Fruit fly (Drosophila melanogaster) whole organism, embryonic: Measurements from ENCODE around the gene CG1494.
A peak's percentile ranks its signal among the peaks of the same experiment; 100 is the strongest.

Experiments used
- B-H2 ChIP-seq: fragments of 200-800 bp; sonication (Bioruptor generic); optimal IDR thresholded peaks from 2 replicates; lab custom pipeline; 2018; ENCODE audit warnings: missing biosample characterization, mild to moderate bottlenecking, missing genetic modification characterization
- BEAF-32 ChIP-seq: fragments of 200-800 bp; sonication (Bioruptor generic); optimal IDR thresholded peaks from 3 replicates; lab custom pipeline; 2017; ENCODE audit warnings: missing biosample characterization, missing genetic modification characterization, mild to moderate bottlenecking, moderate library complexity, missing genetic modification reagents
- CG10321 ChIP-seq: fragments of 200-800 bp; sonication (Bioruptor generic); IDR thresholded peaks from 2 replicates; pipeline ENCODE4 v1.3.6; 2022; ENCODE audit warnings: missing biosample characterization, missing genetic modification characterization
- CG11695 ChIP-seq: fragments of 200-800 bp; sonication (Bioruptor generic); IDR thresholded peaks from 3 replicates; pipeline ENCODE4 v1.3.6; 2022; ENCODE audit warnings: missing biosample characterization, missing genetic modification characterization
- CG12744 ChIP-seq: fragments of 200-800 bp; sonication (Bioruptor generic); optimal IDR thresholded peaks from 2 replicates; lab custom pipeline; 2016; ENCODE audit warnings: missing biosample characterization, missing genetic modification characterization
- CG14965 ChIP-seq: fragments of 200-800 bp; sonication (Bioruptor generic); optimal IDR thresholded peaks from 2 replicates; lab custom pipeline; 2016; ENCODE audit warnings: missing biosample characterization, missing genetic modification characterization, borderline replicate concordance
- CG15696 ChIP-seq: fragments of 200-800 bp; sonication (Bioruptor generic); optimal IDR thresholded peaks from 2 replicates; lab custom pipeline; 2019; ENCODE audit warnings: missing biosample characterization, mild to moderate bottlenecking, missing genetic modification characterization, moderate library complexity
- CG1603 ChIP-seq: fragments of 200-800 bp; sonication (Bioruptor generic); optimal IDR thresholded peaks from 2 replicates; lab custom pipeline; 2019; ENCODE audit warnings: missing biosample characterization, mild to moderate bottlenecking, missing genetic modification characterization, moderate library complexity
- CG17912 ChIP-seq: fragments of 200-800 bp; sonication (Bioruptor generic); optimal IDR thresholded peaks from 2 replicates; lab custom pipeline; 2018; ENCODE audit warnings: missing biosample characterization, mild to moderate bottlenecking, missing genetic modification characterization
- CG1792 ChIP-seq: fragments of 200-800 bp; sonication (Bioruptor generic); optimal IDR thresholded peaks from 2 replicates; lab custom pipeline; 2016; ENCODE audit warnings: missing biosample characterization, missing genetic modification characterization
- CG2116 ChIP-seq: fragments of 200-800 bp; sonication (Bioruptor generic); optimal IDR thresholded peaks from 3 replicates; lab custom pipeline; 2018; ENCODE audit warnings: missing biosample characterization, mild to moderate bottlenecking, missing genetic modification characterization
- CG2875 ChIP-seq: fragments of 200-800 bp; sonication (Bioruptor generic); optimal IDR thresholded peaks from 2 replicates; lab custom pipeline; 2017; ENCODE audit warnings: missing biosample characterization, mild to moderate bottlenecking, missing genetic modification characterization, missing genetic modification reagents
- CG3065 ChIP-seq: fragments of 200-800 bp; sonication (Bioruptor generic); optimal IDR thresholded peaks from 2 replicates; lab custom pipeline; 2016; ENCODE audit warnings: missing biosample characterization, missing genetic modification characterization
- CG3407 ChIP-seq: fragments of 200-800 bp; sonication (Bioruptor generic); optimal IDR thresholded peaks from 2 replicates; lab custom pipeline; 2018; ENCODE audit warnings: missing biosample characterization, mild to moderate bottlenecking, missing genetic modification characterization
- CG5953 ChIP-seq: fragments of 200-800 bp; sonication (Bioruptor generic); IDR thresholded peaks from 2 replicates; pipeline ENCODE4 v1.3.6; 2022; ENCODE audit warnings: missing biosample characterization, missing genetic modification characterization
- CG6683 ChIP-seq: fragments of 200-800 bp; sonication (Bioruptor generic); optimal IDR thresholded peaks from 2 replicates; lab custom pipeline; 2017; ENCODE audit warnings: missing biosample characterization, mild to moderate bottlenecking, missing genetic modification characterization, missing genetic modification reagents
- CG6854 ChIP-seq: fragments of 200-800 bp; sonication (Bioruptor generic); optimal IDR thresholded peaks from 3 replicates; lab custom pipeline; 2017; ENCODE audit warnings: missing biosample characterization, mild to moderate bottlenecking, missing genetic modification characterization
- CG7372 ChIP-seq: fragments of 200-800 bp; sonication (Bioruptor generic); IDR thresholded peaks from 2 replicates; pipeline ENCODE4 v1.3.6; 2022; ENCODE audit warnings: missing biosample characterization, missing genetic modification characterization
- CG7556 ChIP-seq: fragments of 200-800 bp; sonication (Bioruptor generic); optimal IDR thresholded peaks from 2 replicates; lab custom pipeline; 2017; ENCODE audit warnings: missing biosample characterization, mild to moderate bottlenecking, missing genetic modification characterization
- CG7987 ChIP-seq: fragments of 200-800 bp; sonication (Bioruptor generic); optimal IDR thresholded peaks from 2 replicates; lab custom pipeline; 2018; ENCODE audit warnings: missing biosample characterization, mild to moderate bottlenecking, missing genetic modification characterization, moderate library complexity
- CG8290 ChIP-seq, 3 experiments: fragments of 200-800 bp; sonication (Bioruptor generic); optimal IDR thresholded peaks; 2 replicates each; lab custom pipeline; 2016 to 2019; ENCODE audit warnings: missing biosample characterization in 3 of 3, missing genetic modification characterization in 3 of 3, mild to moderate bottlenecking in 2 of 3, moderate library complexity in 1 of 3
- Dad ChIP-seq: fragments of 200-800 bp; sonication (Bioruptor generic); optimal IDR thresholded peaks from 3 replicates; lab custom pipeline; 2016; ENCODE audit warnings: missing biosample characterization, missing genetic modification characterization
- H15 ChIP-seq: fragments of 200-800 bp; sonication (Bioruptor generic); IDR thresholded peaks from 3 replicates; pipeline ENCODE4 v1.3.6; 2022; ENCODE audit warnings: missing biosample characterization, missing genetic modification characterization
- H2.0 ChIP-seq: fragments of 200-800 bp; sonication (Bioruptor generic); IDR thresholded peaks from 2 replicates; pipeline ENCODE4 v1.3.6; 2022; ENCODE audit warnings: missing biosample characterization, missing genetic modification characterization
- HLHmδ ChIP-seq: fragments of 200-800 bp; sonication (Bioruptor generic); optimal IDR thresholded peaks from 2 replicates; lab custom pipeline; 2018; ENCODE audit warnings: missing biosample characterization, mild to moderate bottlenecking, missing genetic modification characterization, moderate library complexity
- Hey ChIP-seq: fragments of 200-800 bp; sonication (Bioruptor generic); optimal IDR thresholded peaks from 3 replicates; lab custom pipeline; 2018; ENCODE audit warnings: missing biosample characterization, mild to moderate bottlenecking, missing genetic modification characterization
- NK7.1 ChIP-seq: fragments of 200-800 bp; sonication (Bioruptor generic); optimal IDR thresholded peaks from 3 replicates; lab custom pipeline; 2016; ENCODE audit warnings: missing biosample characterization, missing genetic modification characterization
- Neu2 ChIP-seq: fragments of 200-800 bp; sonication (Bioruptor generic); optimal IDR thresholded peaks from 3 replicates; lab custom pipeline; 2016; ENCODE audit warnings: missing biosample characterization, missing genetic modification characterization, borderline replicate concordance
- Side ChIP-seq: fragments of 200-800 bp; sonication (Bioruptor generic); optimal IDR thresholded peaks from 2 replicates; lab custom pipeline; 2016; ENCODE audit warnings: missing biosample characterization, missing genetic modification characterization
- abd-A ChIP-seq: fragments of 200-800 bp; sonication (Bioruptor generic); optimal IDR thresholded peaks from 3 replicates; lab custom pipeline; 2019; ENCODE audit warnings: missing biosample characterization, mild to moderate bottlenecking, missing genetic modification characterization, moderate library complexity
- bigmax ChIP-seq: fragments of 200-800 bp; sonication (Bioruptor generic); optimal IDR thresholded peaks from 2 replicates; lab custom pipeline; 2018; ENCODE audit warnings: missing biosample characterization, mild to moderate bottlenecking, missing genetic modification characterization
- cato ChIP-seq: fragments of 200-800 bp; sonication (Bioruptor generic); optimal IDR thresholded peaks from 2 replicates; lab custom pipeline; 2016; ENCODE audit warnings: missing biosample characterization, missing genetic modification characterization, borderline replicate concordance
- caup ChIP-seq: fragments of 200-800 bp; sonication (Bioruptor generic); optimal IDR thresholded peaks from 3 replicates; lab custom pipeline; 2017; ENCODE audit warnings: missing biosample characterization, mild to moderate bottlenecking, missing genetic modification characterization, moderate library complexity; ENCODE audit not compliant: severe bottlenecking
- crol ChIP-seq: fragments of 200-800 bp; sonication (Bioruptor generic); IDR thresholded peaks from 2 replicates; pipeline ENCODE4 v1.3.6; 2022; ENCODE audit warnings: missing biosample characterization, missing genetic modification characterization
- da ChIP-seq: fragments of 200-800 bp; sonication (Bioruptor generic); optimal IDR thresholded peaks from 2 replicates; lab custom pipeline; 2016; ENCODE audit warnings: missing biosample characterization, missing genetic modification characterization
- dan ChIP-seq: fragments of 200-800 bp; sonication (Bioruptor generic); IDR thresholded peaks from 2 replicates; pipeline ENCODE4 v1.3.6; 2022; ENCODE audit warnings: missing biosample characterization, missing genetic modification characterization
- ewg ChIP-seq: fragments of 200-800 bp; sonication (Bioruptor generic); optimal IDR thresholded peaks from 3 replicates; lab custom pipeline; 2017; ENCODE audit warnings: mild to moderate bottlenecking, missing biosample characterization, missing genetic modification reagents, missing genetic modification characterization
- inv ChIP-seq: fragments of 200-800 bp; sonication (Bioruptor generic); IDR thresholded peaks from 2 replicates; pipeline ENCODE4 v1.3.6; 2022; ENCODE audit warnings: missing biosample characterization, missing genetic modification characterization; ENCODE audit not compliant: partially characterized antibody
- mam ChIP-seq: fragments of 200-800 bp; sonication (Bioruptor generic); optimal IDR thresholded peaks from 3 replicates; lab custom pipeline; 2016; ENCODE audit warnings: missing biosample characterization, missing genetic modification characterization
- odd ChIP-seq: fragments of 200-800 bp; sonication (Bioruptor generic); optimal IDR thresholded peaks from 2 replicates; lab custom pipeline; 2017; ENCODE audit warnings: missing biosample characterization, mild to moderate bottlenecking, missing genetic modification characterization
- pan ChIP-seq, 4 experiments: fragments of >200 bp in 3 of 4; fragments of 200-800 bp in 1 of 4; sonication (Bioruptor generic) in 1 of 4; optimal IDR thresholded peaks in 3 of 4; IDR thresholded peaks in 1 of 4; 2 replicates each; pipeline versions ENCODE4 v1.3.6 to Lab custom; 2017 to 2022; ENCODE audit warnings: missing biosample characterization in 2 of 4, missing genetic modification characterization in 2 of 4, mixed read lengths in 1 of 4
- pzg ChIP-seq: fragments of 200-800 bp; sonication (Bioruptor generic); optimal IDR thresholded peaks from 3 replicates; lab custom pipeline; 2018; ENCODE audit warnings: missing biosample characterization, mild to moderate bottlenecking, missing genetic modification characterization, moderate library complexity
- run ChIP-seq: fragments of 200-800 bp; sonication (Bioruptor generic); optimal IDR thresholded peaks from 3 replicates; lab custom pipeline; 2018; ENCODE audit warnings: missing biosample characterization, mild to moderate bottlenecking, missing genetic modification characterization
- sd ChIP-seq: fragments of 200-800 bp; sonication (Bioruptor generic); optimal IDR thresholded peaks from 3 replicates; lab custom pipeline; 2018; ENCODE audit warnings: missing biosample characterization, mild to moderate bottlenecking, missing genetic modification characterization, moderate library complexity
- sob ChIP-seq: fragments of 200-800 bp; sonication (Bioruptor generic); IDR thresholded peaks from 2 replicates; pipeline ENCODE4 v1.3.6; 2022; ENCODE audit warnings: missing biosample characterization, missing genetic modification characterization
- vnd ChIP-seq: fragments of 200-800 bp; sonication (Bioruptor generic); IDR thresholded peaks from 3 replicates; pipeline ENCODE4 v1.3.6; 2022; ENCODE audit warnings: missing biosample characterization, missing genetic modification characterization; ENCODE audit not compliant: partially characterized antibody
- zen ChIP-seq: fragments of 200-800 bp; sonication (Bioruptor generic); optimal IDR thresholded peaks from 3 replicates; lab custom pipeline; 2018; ENCODE audit warnings: missing biosample characterization, mild to moderate bottlenecking, missing genetic modification characterization, moderate library complexity
- zfh1 ChIP-seq: fragments of 200-800 bp; sonication (Bioruptor generic); IDR thresholded peaks from 3 replicates; pipeline ENCODE4 v1.3.6; 2022; ENCODE audit warnings: missing biosample characterization, missing genetic modification characterization

The CG1494 gene

DNA sequence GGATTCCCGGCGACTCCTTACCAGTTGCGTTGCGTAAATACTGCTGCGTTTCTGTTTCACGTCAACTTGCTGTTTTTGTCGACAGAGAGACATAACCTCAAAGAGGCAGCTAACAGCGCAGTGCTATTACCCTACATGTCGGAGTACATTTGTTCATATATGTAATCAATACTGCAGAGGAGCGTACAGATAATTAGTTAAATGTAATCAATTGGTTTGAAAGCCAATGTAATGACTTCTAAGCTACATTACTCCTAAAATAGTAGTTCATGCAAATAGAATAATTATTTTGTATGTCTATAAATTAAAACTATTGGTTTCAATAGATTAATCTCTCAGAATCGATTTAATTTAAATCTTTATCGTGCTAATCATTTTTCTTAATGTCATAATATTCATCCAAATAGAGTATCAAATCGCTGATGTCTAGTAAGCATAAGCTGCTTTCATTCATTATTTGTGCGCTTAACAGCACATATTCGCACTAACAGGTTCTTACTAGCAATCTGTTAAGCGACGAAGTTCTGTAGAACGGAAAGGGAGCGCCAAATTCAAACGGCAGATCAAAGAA lies 34.2 kb downstream of the CG1494 start, which contains the start of the genes SLIRP1 and anox (continued):
- TF ChIP-seq CG3065 (peak; percentile 73), CG8290 (GFP tag; optimal IDR thresholded peaks at IDR 0.05; lab: Kevin White, UChicago) (peak; percentile 34), CG8290 (tag; optimal IDR thresholded peaks at IDR 0.05; lab: Kevin White, UChicago) (peak; percentile 36 to 59), BEAF-32 (GFP tag; lab: Kevin White, UChicago) (peak; percentile 25), bigmax (GFP tag; lab: Kevin White, UChicago) (peak; percentile 98), CG3407 (peak; percentile 73), CG17912 (GFP tag; lab: Kevin White, UChicago) (no peak), H15 (GFP tag; lab: Robert Waterston, UW) (peak; percentile 72), CG11695 (peak; percentile 89), CG2116 (GFP tag; lab: Kevin White, UChicago) (peak; percentile 52), ewg (GFP tag; lab: Kevin White, UChicago) (peak; percentile 75), CG7372 (GFP tag; lab: Robert Waterston, UW) (peak; percentile 80), CG5953 (peak; percentile 61; the same call in 1 of the 2 replicates), caup (GFP tag; lab: Kevin White, UChicago) (peak; percentile 85), CG6683 (peak; percentile 72), inv (GFP tag; lab: Robert Waterston, UW) (no peak), vnd (GFP tag; lab: Robert Waterston, UW) (no peak), crol (GFP tag; lab: Robert Waterston, UW) (no peak), B-H2 (GFP tag; lab: Kevin White, UChicago) (peak; percentile 61), CG15696 (tag; lab: Kevin White, UChicago) (peak; percentile 68), CG12744 (GFP tag; lab: Kevin White, UChicago) (peak; percentile 67), dan (GFP tag; lab: Robert Waterston, UW) (no peak), abd-A (tag; lab: Kevin White, UChicago) (no peak), odd (GFP tag; lab: Kevin White, UChicago) (peak; percentile 83), Hey (no peak), CG1792 (GFP tag; lab: Kevin White, UChicago) (peak; percentile 18), zfh1 (GFP tag; lab: Robert Waterston, UW) (peak; percentile 62), H2.0 (GFP tag; lab: Robert Waterston, UW) (peak; percentile 58; the same call in 1 of the 2 replicates), pzg (peak; percentile 41), zen (tag; lab: Kevin White, UChicago) (peak; percentile 80), sd (tag; lab: Kevin White, UChicago) (no peak), Dad (GFP tag; lab: Kevin White, UChicago) (peak; percentile 55), CG2875 (GFP tag; lab: Kevin White, UChicago) (peak; percentile 63), CG7987 (peak; percentile 66), pan (optimal IDR thresholded peaks at IDR 0.05; lab: Kevin White, UChicago) (no peak), pan (GFP tag; optimal IDR thresholded peaks at IDR 0.05 in 1 of 2, IDR thresholded peaks at IDR 0.05 in 1 of 2) (peak in 1 of 2 experiments; percentile 78), CG7556 (GFP tag; lab: Kevin White, UChicago) (peak; percentile 92), run (tag; lab: Kevin White, UChicago) (peak; percentile 83), da (GFP tag; lab: Kevin White, UChicago) (no peak), CG6854 (peak; percentile 77), CG1603 (tag; lab: Kevin White, UChicago) (peak; percentile 66), CG14965 (GFP tag; lab: Kevin White, UChicago) (no peak), mam (peak; percentile 80), cato (GFP tag; lab: Kevin White, UChicago) (peak; percentile 80), Neu2 (no peak), HLHmδ (no peak), Side (GFP tag; lab: Kevin White, UChicago) (peak; percentile 69), NK7.1 (GFP tag; lab: Kevin White, UChicago) (peak; percentile 50), CG10321 (peak; percentile 22; the same call in 1 of the 2 replicates), sob (GFP tag; lab: Robert Waterston, UW) (peak; percentile 70)
